Worm (Caenorhabditis elegans) whole organism, young adult: ENCODE measurements around the gene ZK418.6.

Source experiments
- F55B11.4 ChIP-seq: sonication (generic microtip); optimal IDR thresholded peaks from 2 replicates; lab custom pipeline; 2016; ENCODE audit warnings: missing compliant biosample characterization, missing genetic modification characterization, borderline replicate concordance; ENCODE audit not compliant: insufficient read depth
- T07F8.4 ChIP-seq: sonication (generic microtip); optimal IDR thresholded peaks from 2 replicates; lab custom pipeline; 2016; ENCODE audit warnings: mild to moderate bottlenecking, missing genetic modification characterization, moderate library complexity, missing compliant biosample characterization
- attf-3 ChIP-seq: fragments of 200-800 bp; sonication (Bioruptor generic); conservative IDR thresholded peaks from 2 replicates; pipeline ENCODE4 v1.3.6; 2022; ENCODE audit warnings: missing genetic modification reagents, missing genetic modification characterization, missing compliant biosample characterization
- lag-1 ChIP-seq: fragments of 200-800 bp; sonication (Bioruptor generic); IDR thresholded peaks from 2 replicates; pipeline ENCODE4 v1.3.6; 2022; ENCODE audit warnings: missing genetic modification reagents, missing genetic modification characterization, missing compliant biosample characterization
- unc-62 ChIP-seq: fragments of 150-350 bp; optimal IDR thresholded peaks from 2 replicates; lab custom pipeline; 2014; ENCODE audit warnings: missing biosample characterization, missing genetic modification reagents, missing genetic modification characterization

- TF ChIP-seq F55B11.4 (tag; lab: Kevin White, UChicago) (no peak), lag-1 (GFP tag; lab: Robert Waterston, UW) (no peak), unc-62 (no peak), T07F8.4 (tag; lab: Kevin White, UChicago) (no peak), attf-3 (GFP tag; lab: Robert Waterston, UW) (no peak)
These were observed 45.7 kb upstream of the ZK418.6 start, which contains the start of gene B0280.2 for ce11 chrIII:7124364-7124763.
